Fruit fly (Drosophila melanogaster): ENCODE data around the gene CG4374.

dm6 chr3R:23460667-23461066 is 11.4 kb downstream of the CG4374 start:
- no peak for TF ChIP-seq CG12605 (GFP tag; IDR thresholded peaks at IDR 0.05)
- TF ChIP-seq Snoo (tag; optimal IDR thresholded peaks at IDR 0.05): no peak
- TF ChIP-seq EcR (GFP tag; optimal IDR thresholded peaks at IDR 0.05): no peak
- no peak for TF ChIP-seq CG32121 (GFP tag; IDR thresholded peaks at IDR 0.05)
- TF ChIP-seq rn (GFP tag; IDR thresholded peaks at IDR 0.05): no peak
- TF ChIP-seq gl (tag; optimal IDR thresholded peaks at IDR 0.05): no peak
- no peak for TF ChIP-seq Pif1A (GFP tag; optimal IDR thresholded peaks at IDR 0.05)
